Worm (Caenorhabditis elegans): ENCODE measurements around the gene Y54F10BM.6.

DNA sequence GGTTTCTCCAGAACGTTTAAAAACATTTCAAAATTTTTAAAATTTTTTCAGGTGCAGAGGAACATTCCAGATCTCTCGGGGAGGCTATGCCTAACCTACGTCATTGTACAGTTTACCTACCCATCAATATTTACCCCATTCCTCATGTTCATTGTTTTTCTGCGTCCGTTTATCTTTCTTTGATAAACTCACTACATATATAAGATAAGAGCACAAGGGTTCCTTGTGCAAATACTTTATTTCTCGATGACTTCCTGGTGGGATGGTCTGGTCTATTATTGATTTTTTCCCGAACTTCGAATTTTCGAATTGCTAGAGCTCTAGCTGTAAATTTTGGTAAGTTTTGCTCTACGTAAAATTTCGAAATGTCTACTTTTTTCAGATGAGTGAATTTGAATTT, 29.6 kb upstream of the Y54F10BM.6 start:
- no peak for TF ChIP-seq bed-1 (GFP tag; IDR thresholded peaks at IDR 0.05)
- TF ChIP-seq cebp-2 (GFP tag; IDR thresholded peaks at IDR 0.05): no peak
- TF ChIP-seq mes-4 (tag; optimal IDR thresholded peaks at IDR 0.05): no peak
- TF ChIP-seq pha-4 (tag; optimal IDR thresholded peaks at IDR 0.05): no peak
